Worm (Caenorhabditis elegans) whole organism, midembryonic: Measurements from ENCODE around the gene sax-1.

Source experiments
- T22C8.4 ChIP-seq: fragments of 200-800 bp; sonication (Bioruptor generic); IDR thresholded peaks from 2 replicates; pipeline ENCODE4 v1.3.6; 2022; ENCODE audit warnings: missing genetic modification characterization, missing compliant biosample characterization
- cog-1 ChIP-seq: sonication (generic microtip); optimal IDR thresholded peaks from 2 replicates; lab custom pipeline; 2016; ENCODE audit warnings: missing genetic modification characterization, missing compliant biosample characterization
- flt-1 ChIP-seq: fragments of 200-800 bp; sonication (Bioruptor generic); IDR thresholded peaks from 2 replicates; pipeline ENCODE4 v1.3.6; 2022; ENCODE audit warnings: missing genetic modification characterization, missing compliant biosample characterization
- klf-2 ChIP-seq: fragments of 200-800 bp; sonication (Bioruptor generic); conservative IDR thresholded peaks from 2 replicates; pipeline ENCODE4 v1.3.6; 2022; ENCODE audit warnings: missing genetic modification reagents, missing genetic modification characterization, missing compliant biosample characterization
- med-1 ChIP-seq: sonication (generic microtip); optimal IDR thresholded peaks from 2 replicates; lab custom pipeline; 2017; ENCODE audit warnings: missing genetic modification characterization, mild to moderate bottlenecking, missing compliant biosample characterization, antibody characterized with exemption, missing genetic modification reagents; ENCODE audit not compliant: insufficient read depth
- ref-1 ChIP-seq: fragments of 200-800 bp; sonication (Bioruptor generic); conservative IDR thresholded peaks from 2 replicates; pipeline ENCODE4 v1.3.6; 2022; ENCODE audit warnings: missing genetic modification reagents, missing genetic modification characterization, missing compliant biosample characterization
- tab-1 ChIP-seq: fragments of 200-800 bp; sonication (Bioruptor generic); IDR thresholded peaks from 2 replicates; pipeline ENCODE4 v1.3.6; 2022; ENCODE audit warnings: missing genetic modification characterization, missing compliant biosample characterization
- ztf-23 ChIP-seq: fragments of 200-800 bp; sonication (Bioruptor generic); IDR thresholded peaks from 2 replicates; pipeline ENCODE4 v1.3.6; 2022; ENCODE audit warnings: missing genetic modification reagents, missing genetic modification characterization, missing compliant biosample characterization
- ztf-29 ChIP-seq: fragments of 200-800 bp; sonication (Bioruptor generic); IDR thresholded peaks from 2 replicates; pipeline ENCODE4 v1.3.6; 2022; ENCODE audit warnings: missing genetic modification reagents, missing genetic modification characterization, missing compliant biosample characterization

sax-1 gene

ce11 chrX:3617218-3617617, 32.7 kb downstream of the sax-1 start, which contains the start of gene del-9:
TSS of gene del-9 (minus strand) at chrX:3617318.
- no peak for TF ChIP-seq med-1
- TF ChIP-seq klf-2: no peak
- no peak for TF ChIP-seq ref-1
- no peak for TF ChIP-seq ztf-29 (GFP tag; lab: Robert Waterston, UW)
- no peak for TF ChIP-seq cog-1
- no peak for TF ChIP-seq tab-1 (GFP tag; lab: Robert Waterston, UW)
- no peak for TF ChIP-seq ztf-23 (GFP tag; lab: Robert Waterston, UW)
- TF ChIP-seq T22C8.4 (GFP tag; lab: Robert Waterston, UW): no peak
- no peak for TF ChIP-seq flt-1 (GFP tag; lab: Robert Waterston, UW)

DNA sequence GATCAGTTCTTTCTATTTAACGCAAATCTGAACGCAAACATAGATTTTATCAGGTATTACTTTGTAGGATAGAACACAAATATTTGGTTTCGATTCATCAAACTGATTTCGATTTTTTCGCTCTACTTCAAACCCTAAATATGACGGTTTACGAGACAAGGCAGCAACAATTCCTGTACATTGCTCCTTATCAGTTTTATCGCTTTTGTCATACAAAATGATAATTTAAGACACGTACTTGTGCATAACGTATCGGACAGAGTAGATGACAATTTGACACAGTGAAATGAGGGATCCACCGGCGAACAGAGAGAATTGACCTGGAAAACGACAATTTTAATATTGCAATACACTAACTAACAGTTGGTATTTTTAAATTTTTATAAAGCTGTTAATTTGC, 36.3 kb downstream of the sax-1 start:
- no peak for TF ChIP-seq ref-1
- TF ChIP-seq cog-1: no peak
- no peak for TF ChIP-seq klf-2
- no peak for TF ChIP-seq flt-1 (GFP tag; lab: Robert Waterston, UW)
- no peak for TF ChIP-seq med-1
- TF ChIP-seq ztf-23 (GFP tag; lab: Robert Waterston, UW): no peak
- TF ChIP-seq tab-1 (GFP tag; lab: Robert Waterston, UW): no peak
- no peak for TF ChIP-seq ztf-29 (GFP tag; lab: Robert Waterston, UW)
- no peak for TF ChIP-seq T22C8.4 (GFP tag; lab: Robert Waterston, UW)

DNA sequence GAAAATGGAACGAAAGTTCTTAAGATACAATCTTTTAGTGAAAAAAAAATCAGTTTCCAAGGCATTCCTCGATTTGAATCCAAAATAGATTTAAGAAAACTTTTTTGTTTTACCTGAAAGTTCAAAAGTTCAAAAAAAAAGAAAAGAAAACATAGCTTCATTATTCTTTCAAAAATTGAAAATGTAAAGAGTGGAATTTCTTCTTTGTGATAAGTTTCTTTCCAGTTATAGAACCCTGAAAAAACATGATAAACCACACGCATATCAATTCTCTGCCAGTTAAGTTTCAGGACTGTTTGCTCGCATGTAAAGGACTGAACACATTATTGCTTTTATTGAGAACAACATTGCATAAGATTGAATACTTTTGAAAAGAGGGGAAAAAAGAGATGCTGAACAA, 38.2 kb downstream of the sax-1 start:
- TF ChIP-seq tab-1 (GFP tag; lab: Robert Waterston, UW): no peak
- no peak for TF ChIP-seq med-1
- no peak for TF ChIP-seq flt-1 (GFP tag; lab: Robert Waterston, UW)
- no peak for TF ChIP-seq ztf-29 (GFP tag; lab: Robert Waterston, UW)
- TF ChIP-seq ztf-23 (GFP tag; lab: Robert Waterston, UW): no peak
- TF ChIP-seq klf-2: no peak
- no peak for TF ChIP-seq ref-1

DNA sequence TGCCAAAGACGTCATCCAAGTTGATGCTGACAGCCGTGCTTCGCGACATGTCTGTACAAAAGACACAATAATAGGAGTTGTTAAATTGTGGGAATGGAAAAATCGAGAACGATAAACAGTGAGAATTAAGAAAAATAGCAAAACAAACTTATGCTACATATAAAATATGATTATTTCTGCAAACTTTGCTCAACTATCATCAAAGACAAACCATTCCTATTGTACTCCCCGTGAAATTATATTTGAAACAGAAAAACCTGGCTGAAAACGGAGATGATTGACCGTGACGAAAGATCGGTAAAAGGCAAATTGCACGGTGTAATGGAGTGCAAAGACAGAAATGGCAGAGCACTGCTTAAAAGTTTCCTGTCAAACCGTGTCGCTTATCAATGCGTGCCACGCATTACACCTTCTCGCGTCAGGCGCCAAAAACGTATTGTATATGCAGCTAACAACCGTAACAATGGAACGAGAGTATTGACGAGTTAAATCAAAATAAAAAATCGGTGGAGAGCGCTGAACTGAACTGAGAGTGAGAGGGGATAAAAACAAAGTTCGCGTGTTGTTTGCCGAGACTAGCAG, 38.8 kb downstream of the sax-1 start, which contains the start of gene C18B2.5:
C18B2.5 (minus strand) TSS at position 51 of the 582 bp plus-strand sequence.
- TF ChIP-seq klf-2 (no peak), tab-1 (GFP tag; lab: Robert Waterston, UW) (no peak), ztf-23 (GFP tag; lab: Robert Waterston, UW) (no peak), med-1 (no peak), ref-1 (no peak), T22C8.4 (GFP tag; lab: Robert Waterston, UW) (no peak), cog-1 (no peak), ztf-29 (GFP tag; lab: Robert Waterston, UW) (no peak), flt-1 (GFP tag; lab: Robert Waterston, UW) (no peak)

DNA sequence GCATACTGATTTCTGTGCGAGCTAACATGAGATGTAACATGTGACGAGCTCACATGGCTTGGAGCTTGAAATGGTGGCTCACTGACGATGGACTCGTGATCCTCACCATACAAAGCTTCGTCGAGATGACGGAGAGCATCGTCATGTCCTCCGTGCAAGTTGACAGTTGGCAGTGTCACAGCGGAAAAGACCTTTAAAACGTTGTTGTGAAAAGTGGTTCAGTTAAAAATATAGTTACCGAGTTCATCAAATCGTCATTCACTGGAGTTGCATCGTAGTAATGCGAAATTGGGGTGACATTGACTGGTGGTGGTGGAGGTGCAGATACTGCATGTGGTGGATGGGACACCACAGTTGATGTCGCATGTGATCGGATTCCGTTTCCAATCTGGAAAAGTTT, 39.5 kb downstream of the sax-1 start:
- no peak for TF ChIP-seq flt-1 (GFP tag; lab: Robert Waterston, UW)
- TF ChIP-seq ztf-29 (GFP tag; lab: Robert Waterston, UW): no peak
- no peak for TF ChIP-seq ztf-23 (GFP tag; lab: Robert Waterston, UW)
- no peak for TF ChIP-seq klf-2
- TF ChIP-seq T22C8.4 (GFP tag; lab: Robert Waterston, UW): no peak
- no peak for TF ChIP-seq med-1
- no peak for TF ChIP-seq tab-1 (GFP tag; lab: Robert Waterston, UW)

- TF ChIP-seq flt-1 (GFP tag; lab: Robert Waterston, UW) (no peak), tab-1 (GFP tag; lab: Robert Waterston, UW) (0 out of 2 replicates have a peak, but pooled peaks have one; percentile 32), ztf-23 (GFP tag; lab: Robert Waterston, UW) (no peak), T22C8.4 (GFP tag; lab: Robert Waterston, UW) (no peak), klf-2 (no peak), ref-1 (no peak), ztf-29 (GFP tag; lab: Robert Waterston, UW) (no peak), cog-1 (peak; percentile 76), med-1 (no peak)
Measured at ce11 chrX:3605727-3606126, 44.2 kb downstream of the sax-1 start, which contains the start of gene C18B2.4. TSS of gene C18B2.4 (minus strand) at chrX:3605741.

DNA sequence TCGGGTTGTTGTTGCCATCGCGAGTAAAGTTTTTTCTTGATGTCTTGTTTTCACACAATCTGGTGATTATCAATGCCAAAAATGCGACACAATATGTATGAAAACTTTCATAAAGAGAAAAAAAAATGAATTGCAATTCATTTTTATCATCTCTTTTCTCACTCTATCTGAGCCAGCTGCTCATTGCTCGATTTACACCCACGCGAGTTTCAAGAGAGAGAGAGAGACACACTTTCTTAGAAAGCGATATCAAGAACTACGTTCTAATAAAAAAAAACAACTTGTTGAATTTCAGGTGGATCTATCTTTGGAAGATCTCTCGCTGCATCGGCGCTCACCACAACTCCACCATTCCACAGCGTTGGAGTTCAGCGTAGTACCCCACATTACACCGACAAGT, 47.3 kb downstream of the sax-1 start:
- TF ChIP-seq ztf-29 (GFP tag; lab: Robert Waterston, UW) (no peak), ztf-23 (GFP tag; lab: Robert Waterston, UW) (no peak), flt-1 (GFP tag; lab: Robert Waterston, UW) (no peak), tab-1 (GFP tag; lab: Robert Waterston, UW) (no peak), med-1 (no peak), klf-2 (no peak), T22C8.4 (GFP tag; lab: Robert Waterston, UW) (no peak), cog-1 (no peak)

DNA sequence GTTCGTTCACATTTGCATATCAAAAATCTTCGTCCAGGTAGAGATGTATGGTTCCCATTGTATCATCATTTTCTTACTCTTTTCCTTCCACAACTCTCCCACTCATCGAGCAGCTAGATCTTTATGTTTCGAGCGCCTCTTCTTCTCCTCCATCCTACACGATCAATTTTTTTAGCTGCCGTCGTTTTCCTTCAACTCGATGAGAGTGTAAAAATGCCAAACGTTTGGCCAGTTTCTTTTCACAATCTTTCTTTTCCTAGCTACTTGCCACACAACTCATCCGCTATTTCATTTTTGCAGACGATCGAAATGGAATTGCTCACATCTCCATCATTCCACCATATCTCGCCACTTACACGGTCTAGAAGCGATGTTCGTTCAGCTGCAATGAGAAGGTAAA, 48.4 kb downstream of the sax-1 start, which contains the start of gene C18B2.3:
C18B2.3 (plus strand) TSS at position 301 of the 400 bp plus-strand sequence.
- TF ChIP-seq ztf-29 (GFP tag; lab: Robert Waterston, UW) (no peak), cog-1 (no peak), ref-1 (no peak), med-1 (no peak), tab-1 (GFP tag; lab: Robert Waterston, UW) (no peak), ztf-23 (GFP tag; lab: Robert Waterston, UW) (no peak), T22C8.4 (GFP tag; lab: Robert Waterston, UW) (no peak), klf-2 (no peak), flt-1 (GFP tag; lab: Robert Waterston, UW) (no peak)

DNA sequence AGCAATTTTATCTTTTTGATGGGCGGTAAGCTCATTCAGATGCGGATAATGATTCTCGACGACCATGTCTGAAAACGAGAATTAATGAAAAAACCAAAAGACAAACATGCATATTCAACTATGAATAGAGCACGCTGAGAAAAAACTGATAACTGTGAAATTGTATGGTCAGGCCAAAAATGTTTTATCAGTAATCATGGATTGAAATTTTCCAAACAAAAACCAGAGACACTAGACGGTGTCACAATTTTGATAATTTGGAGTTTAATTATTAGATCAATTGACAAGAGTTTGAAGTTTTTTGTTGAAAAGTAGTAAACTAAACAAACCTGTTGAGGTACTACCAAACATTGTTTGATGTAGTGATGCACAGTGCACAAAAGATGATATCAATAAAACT, 49.6 kb downstream of the sax-1 start, which contains the start of gene cgr-1:
cgr-1 (minus strand) TSS at position 68 of the 400 bp plus-strand sequence.
- TF ChIP-seq med-1 (no peak), ref-1 (no peak)

ce11 chrX:3599860-3600259, 50.1 kb downstream of the sax-1 start:
- TF ChIP-seq tab-1 (GFP tag; lab: Robert Waterston, UW) (no peak), ztf-29 (GFP tag; lab: Robert Waterston, UW) (no peak), flt-1 (GFP tag; lab: Robert Waterston, UW) (no peak), cog-1 (no peak), T22C8.4 (GFP tag; lab: Robert Waterston, UW) (no peak), ref-1 (no peak), klf-2 (no peak), med-1 (no peak), ztf-23 (GFP tag; lab: Robert Waterston, UW) (no peak)
